Worm (Caenorhabditis elegans) whole organism, L4 larva: ENCODE data around the gene snt-7.

Experiments
- R02D3.7 ChIP-seq: fragments of 150-350 bp; sonication (generic microtip); optimal IDR thresholded peaks from 3 replicates; lab custom pipeline; 2014; ENCODE audit warnings: missing biosample characterization, missing genetic modification characterization
- Y105C5A.15 ChIP-seq: fragments of 200-800 bp; sonication (Bioruptor generic); IDR thresholded peaks from 2 replicates; pipeline ENCODE4 v1.3.6; 2022; ENCODE audit warnings: missing genetic modification characterization, missing compliant biosample characterization
- Y75B8A.6 ChIP-seq: fragments of 200-800 bp; sonication (Bioruptor generic); IDR thresholded peaks from 2 replicates; pipeline ENCODE4 v1.3.6; 2022; ENCODE audit warnings: missing genetic modification reagents, missing genetic modification characterization, missing compliant biosample characterization
- aha-1 ChIP-seq: fragments of 150-350 bp; peaks from one replicate; lab custom pipeline; 2014; ENCODE audit warnings: missing biosample characterization, missing genetic modification characterization
- ama-1 ChIP-seq: fragments of 150-350 bp; optimal IDR thresholded peaks from 2 replicates; lab custom pipeline; 2014; ENCODE audit warnings: inconsistent platforms, mixed read lengths
- ces-1 ChIP-seq: fragments of 150-350 bp; sonication (generic microtip); optimal IDR thresholded peaks from 4 replicates; lab custom pipeline; 2014; ENCODE audit warnings: missing biosample characterization, missing genetic modification reagents, missing genetic modification characterization
- daf-16 ChIP-seq, 3 experiments: sonication (generic microtip); optimal IDR thresholded peaks; 2 replicates each; lab custom pipeline; 2016 to 2017; ENCODE audit warnings: missing genetic modification characterization in 3 of 3, missing genetic modification reagents in 3 of 3, mild to moderate bottlenecking in 2 of 3, missing compliant biosample characterization in 2 of 3, missing biosample characterization in 1 of 3, moderate library complexity in 1 of 3
- daf-8 ChIP-seq: fragments of 200-800 bp; sonication (Bioruptor generic); IDR thresholded peaks from 2 replicates; pipeline ENCODE4 v1.3.6; 2022; ENCODE audit warnings: missing genetic modification characterization, missing compliant biosample characterization
- dmd-6 ChIP-seq: fragments of 200-800 bp; sonication (Bioruptor generic); IDR thresholded peaks from 2 replicates; pipeline ENCODE4 v1.3.6; 2022; ENCODE audit warnings: missing genetic modification reagents, missing genetic modification characterization, missing compliant biosample characterization
- duxl-1 ChIP-seq: sonication (generic microtip); optimal IDR thresholded peaks from 2 replicates; lab custom pipeline; 2016; ENCODE audit warnings: mild to moderate bottlenecking, missing genetic modification characterization, moderate library complexity, missing compliant biosample characterization; ENCODE audit not compliant: poor library complexity
- dve-1 ChIP-seq: sonication (generic microtip); optimal IDR thresholded peaks from 2 replicates; lab custom pipeline; 2017; ENCODE audit warnings: antibody characterized with exemption, mild to moderate bottlenecking, missing genetic modification characterization, missing compliant biosample characterization; ENCODE audit not compliant: insufficient read depth
- fkh-10 ChIP-seq: fragments of 150-350 bp; optimal IDR thresholded peaks from 2 replicates; lab custom pipeline; 2014; ENCODE audit warnings: missing biosample characterization, missing genetic modification reagents, missing genetic modification characterization
- hlh-11 ChIP-seq: fragments of 200-800 bp; sonication (Bioruptor generic); optimal IDR thresholded peaks from 2 replicates; lab custom pipeline; 2018; ENCODE audit warnings: mild to moderate bottlenecking, missing genetic modification characterization, missing compliant biosample characterization
- hlh-30 ChIP-seq: sonication (generic microtip); optimal IDR thresholded peaks from 2 replicates; lab custom pipeline; 2017; ENCODE audit warnings: antibody characterized with exemption, mild to moderate bottlenecking, missing genetic modification characterization, missing compliant biosample characterization; ENCODE audit not compliant: insufficient read depth
- jun-1 ChIP-seq: fragments of 150-350 bp; optimal IDR thresholded peaks from 2 replicates; lab custom pipeline; 2014; ENCODE audit warnings: missing biosample characterization, missing genetic modification reagents, missing genetic modification characterization
- lin-13 ChIP-seq: fragments of 150-350 bp; optimal IDR thresholded peaks from 2 replicates; lab custom pipeline; 2014; ENCODE audit warnings: missing biosample characterization, missing genetic modification reagents, missing genetic modification characterization
- lin-15B ChIP-seq: fragments of 150-350 bp; sonication (generic microtip); optimal IDR thresholded peaks from 3 replicates; lab custom pipeline; 2014; ENCODE audit warnings: missing biosample characterization, missing genetic modification characterization
- lin-38 ChIP-seq: fragments of 200-800 bp; sonication (Bioruptor generic); IDR thresholded peaks from 2 replicates; pipeline ENCODE4 v1.3.6; 2022; ENCODE audit warnings: missing genetic modification reagents, missing genetic modification characterization, missing compliant biosample characterization
- mxl-2 ChIP-seq: fragments of 200-800 bp; sonication (Bioruptor generic); conservative IDR thresholded peaks from 2 replicates; pipeline ENCODE4 v1.3.6; 2022; ENCODE audit warnings: missing genetic modification reagents, missing genetic modification characterization, missing compliant biosample characterization
- nhr-11 ChIP-seq: fragments of 150-350 bp; optimal IDR thresholded peaks from 2 replicates; lab custom pipeline; 2014; ENCODE audit warnings: missing biosample characterization, missing genetic modification characterization
- nhr-111 ChIP-seq: fragments of 200-800 bp; sonication (Bioruptor generic); optimal IDR thresholded peaks from 2 replicates; lab custom pipeline; 2018; ENCODE audit warnings: mild to moderate bottlenecking, missing genetic modification characterization, missing compliant biosample characterization
- nhr-25 ChIP-seq: sonication (generic microtip); optimal IDR thresholded peaks from 2 replicates; lab custom pipeline; 2017; ENCODE audit warnings: missing genetic modification characterization, mild to moderate bottlenecking, missing compliant biosample characterization, antibody characterized with exemption, moderate library complexity, borderline replicate concordance; ENCODE audit not compliant: insufficient read depth
- nhr-28 ChIP-seq: fragments of 150-350 bp; optimal IDR thresholded peaks from 2 replicates; lab custom pipeline; 2014; ENCODE audit warnings: missing biosample characterization, missing genetic modification characterization
- nhr-41 ChIP-seq: fragments of 200-800 bp; sonication (Bioruptor generic); IDR thresholded peaks from 2 replicates; pipeline ENCODE4 v1.3.6; 2022; ENCODE audit warnings: missing genetic modification reagents, missing genetic modification characterization, missing compliant biosample characterization
- pha-4 ChIP-seq, 2 experiments: fragments of 150-350 bp in 1 of 2; fragments of 200-800 bp in 1 of 2; sonication (Bioruptor generic) in 1 of 2; IDR thresholded peaks in 1 of 2; optimal IDR thresholded peaks in 1 of 2; 2 replicates each; pipeline versions ENCODE4 v1.3.6 to Lab custom; 2014 to 2022; ENCODE audit warnings: missing genetic modification characterization in 2 of 2, missing genetic modification reagents in 2 of 2, missing biosample characterization in 1 of 2, missing compliant biosample characterization in 1 of 2
- php-3 ChIP-seq: fragments of 200-800 bp; sonication (Bioruptor generic); IDR thresholded peaks from 2 replicates; pipeline ENCODE4 v1.3.6; 2022; ENCODE audit warnings: missing genetic modification reagents, missing genetic modification characterization, missing compliant biosample characterization
- pqm-1 ChIP-seq: sonication (generic microtip); optimal IDR thresholded peaks from 2 replicates; lab custom pipeline; 2017; ENCODE audit warnings: missing biosample characterization, missing genetic modification characterization
- rbr-2 ChIP-seq: sonication (generic microtip); optimal IDR thresholded peaks from 2 replicates; lab custom pipeline; 2016; ENCODE audit warnings: missing genotype, missing genetic modification characterization, missing compliant biosample characterization
- snpc-1.2 ChIP-seq: fragments of 200-800 bp; sonication (Bioruptor generic); IDR thresholded peaks from 2 replicates; pipeline ENCODE4 v1.3.6; 2022; ENCODE audit warnings: missing genetic modification reagents, missing genetic modification characterization, missing compliant biosample characterization
- spr-1 ChIP-seq: sonication (generic microtip); optimal IDR thresholded peaks from 2 replicates; lab custom pipeline; 2016; ENCODE audit warnings: mild to moderate bottlenecking, missing genetic modification characterization, missing compliant biosample characterization
- tra-1 ChIP-seq: fragments of 200-800 bp; sonication (Bioruptor generic); IDR thresholded peaks from 2 replicates; pipeline ENCODE4 v1.3.6; 2022; ENCODE audit warnings: missing genetic modification reagents, missing genetic modification characterization, missing compliant biosample characterization
- unc-62 ChIP-seq, 3 experiments: fragments of 150-350 bp in 1 of 3; sonication (generic microtip); optimal IDR thresholded peaks in 2 of 3; peaks in 1 of 3; 1 replicate in 1 of 3; 2 replicates in 2 of 3; lab custom pipeline; 2014 to 2017; ENCODE audit warnings: missing biosample characterization in 3 of 3, missing genetic modification characterization in 3 of 3, missing genetic modification reagents in 3 of 3, missing genotype in 1 of 3
- zip-11 ChIP-seq: fragments of 200-800 bp; sonication (Bioruptor generic); IDR thresholded peaks from 2 replicates; pipeline ENCODE4 v1.3.6; 2022; ENCODE audit warnings: missing genetic modification characterization, missing compliant biosample characterization

Gene snt-7

ce11 chrX:15233684-15234083 lies 34.7 kb upstream of the snt-7 start:
- TF ChIP-seq pha-4 (GFP tag; IDR thresholded peaks at IDR 0.05; lab: Robert Waterston, UW): no peak
- TF ChIP-seq pha-4 (tag; optimal IDR thresholded peaks at IDR 0.05; lab: Kevin White, UChicago): no peak
- TF ChIP-seq jun-1: no peak
- TF ChIP-seq unc-62 (GFP tag; optimal IDR thresholded peaks at IDR 0.05 in 1 of 2; lab: Kevin White, UChicago): peak in 1 of 2 experiments; percentile 46
- no peak for TF ChIP-seq unc-62 (tag; optimal IDR thresholded peaks at IDR 0.05; lab: Kevin White, UChicago)
- peak; percentile 7 for TF ChIP-seq nhr-28 (tag; lab: Kevin White, UChicago)
- no peak for TF ChIP-seq lin-13 (GFP tag; lab: Kevin White, UChicago)
- TF ChIP-seq aha-1 (tag; lab: Kevin White, UChicago): no peak
- TF ChIP-seq duxl-1: no peak
- no peak for TF ChIP-seq lin-15B (tag; lab: Kevin White, UChicago)
- TF ChIP-seq nhr-111: no peak
- no peak for TF ChIP-seq daf-16 (GFP tag; optimal IDR thresholded peaks at IDR 0.05; lab: Kevin White, UChicago)
- TF ChIP-seq daf-16 (tag; optimal IDR thresholded peaks at IDR 0.05; lab: Kevin White, UChicago): peak; percentile 44
- TF ChIP-seq ces-1: no peak
- no peak for TF ChIP-seq daf-8 (GFP tag; lab: Robert Waterston, UW)
- TF ChIP-seq mxl-2: no peak
- TF ChIP-seq Y105C5A.15 (GFP tag; lab: Robert Waterston, UW): no peak

DNA sequence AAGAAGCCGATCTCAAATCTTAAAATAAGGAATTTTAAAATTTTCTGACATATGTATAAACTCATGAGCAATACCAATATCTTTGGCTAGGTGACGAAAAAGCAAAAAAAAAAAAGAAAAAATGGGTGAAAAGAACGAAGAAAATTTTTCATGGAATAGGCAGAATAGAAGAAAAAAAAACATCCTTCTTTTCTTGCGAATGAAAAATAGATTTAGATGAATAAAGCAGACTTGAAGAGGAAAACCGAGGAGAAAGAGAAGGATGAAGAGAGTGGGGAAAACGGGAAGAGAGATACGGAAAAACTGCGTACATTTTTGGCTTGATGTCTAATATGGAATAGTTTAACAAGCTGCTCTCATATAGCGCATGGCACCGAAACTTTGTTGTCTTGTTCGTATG lies 32.8 kb upstream of the snt-7 start:
- TF ChIP-seq zip-11: no peak
- TF ChIP-seq Y75B8A.6 (GFP tag; lab: Robert Waterston, UW): no peak
- peak; percentile 24 for TF ChIP-seq fkh-10 (GFP tag; lab: Kevin White, UChicago)
- peak; percentile 93 for TF ChIP-seq aha-1 (tag; lab: Kevin White, UChicago)
- TF ChIP-seq unc-62 (GFP tag; optimal IDR thresholded peaks at IDR 0.05 in 1 of 2; lab: Kevin White, UChicago): no peak
- TF ChIP-seq unc-62 (tag; optimal IDR thresholded peaks at IDR 0.05; lab: Kevin White, UChicago): no peak
- TF ChIP-seq, all 104 proteins: peak for 2

DNA sequence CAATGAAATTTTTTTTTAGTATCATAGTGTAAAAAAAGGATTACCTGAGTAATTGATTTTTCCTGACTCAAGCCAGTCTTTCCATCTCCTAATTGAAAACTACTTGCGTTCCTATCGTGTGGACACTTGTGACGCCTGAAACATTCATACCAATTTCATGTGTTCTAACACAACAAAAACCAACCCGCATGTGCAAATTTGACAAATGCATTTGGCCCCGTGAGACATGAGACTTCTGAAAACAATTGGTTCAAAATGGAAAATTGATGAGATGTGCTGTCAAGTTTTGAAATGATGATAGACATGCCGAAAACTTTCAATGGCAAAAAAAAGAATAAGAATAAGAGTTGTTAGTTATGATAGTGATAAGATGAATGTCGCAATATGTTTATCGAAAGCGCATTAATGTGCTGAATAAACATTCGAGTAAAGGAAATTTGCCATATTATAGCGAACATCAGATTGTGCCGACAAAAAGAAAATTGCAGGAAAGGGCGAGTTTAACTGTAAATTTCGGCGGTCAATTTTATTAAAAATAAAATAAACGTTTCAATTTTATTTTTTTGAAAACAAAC lies 31.5 kb upstream of the snt-7 start, which contains the start of gene H03A11.2:
H03A11.2 (minus strand) TSS at position 252 of the 575 bp plus-strand sequence.
- TF ChIP-seq dmd-6 (GFP tag; lab: Robert Waterston, UW) (peak; percentile 48), tra-1 (GFP tag; lab: Robert Waterston, UW) (0 out of 2 replicates have a peak, but pooled peaks have one; percentile 32), lin-38 (GFP tag; lab: Robert Waterston, UW) (no peak), spr-1 (tag; lab: Kevin White, UChicago) (no peak), nhr-41 (no peak), daf-16 (GFP tag; optimal IDR thresholded peaks at IDR 0.05; lab: Kevin White, UChicago) (no peak), daf-16 (tag; optimal IDR thresholded peaks at IDR 0.05; lab: Kevin White, UChicago) (peak; percentile 68), ama-1 (lab: Kevin White, UChicago) (no peak), rbr-2 (tag; lab: Kevin White, UChicago) (no peak), pqm-1 (peak; percentile 41), php-3 (peak; percentile 56; the same call in 1 of the 2 replicates), unc-62 (GFP tag; optimal IDR thresholded peaks at IDR 0.05 in 1 of 2; lab: Kevin White, UChicago) (no peak), unc-62 (tag; optimal IDR thresholded peaks at IDR 0.05; lab: Kevin White, UChicago) (no peak), nhr-11 (tag; lab: Kevin White, UChicago) (no peak), hlh-30 (peak; percentile 62), aha-1 (tag; lab: Kevin White, UChicago) (peak; percentile 48), snpc-1.2 (GFP tag; lab: Robert Waterston, UW) (no peak), R02D3.7 (tag; lab: Kevin White, UChicago) (no peak), dve-1 (peak; percentile 9)

DNA sequence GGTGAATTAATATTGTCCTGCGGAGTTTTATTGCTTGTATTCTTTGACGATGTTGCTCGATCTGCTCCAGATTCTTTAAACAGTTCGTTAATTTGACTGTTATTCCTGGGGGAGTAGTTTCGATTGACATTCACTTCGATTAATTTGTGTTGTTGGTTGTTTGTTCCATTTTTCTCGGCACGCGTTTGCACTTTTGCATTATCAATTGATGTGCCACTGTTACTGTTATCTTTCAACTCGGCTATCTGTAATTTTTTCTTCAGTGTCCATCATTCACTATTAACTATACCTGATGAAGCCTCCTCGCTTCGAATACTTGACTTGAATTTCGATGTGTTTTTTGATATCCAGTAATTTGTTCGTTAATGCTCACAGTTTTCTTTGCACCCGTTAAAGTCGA lies 30.2 kb upstream of the snt-7 start:
- TF ChIP-seq daf-16 (GFP tag; optimal IDR thresholded peaks at IDR 0.05; lab: Kevin White, UChicago): no peak
- TF ChIP-seq daf-16 (tag; optimal IDR thresholded peaks at IDR 0.05; lab: Kevin White, UChicago): peak; percentile 71
- peak; percentile 73 for TF ChIP-seq pqm-1
- TF ChIP-seq hlh-11 (tag; lab: Kevin White, UChicago): peak; percentile 4
- peak; percentile 55 for TF ChIP-seq nhr-28 (tag; lab: Kevin White, UChicago)
- peak; percentile 16 for TF ChIP-seq dve-1
- no peak for TF ChIP-seq unc-62 (GFP tag; optimal IDR thresholded peaks at IDR 0.05 in 1 of 2; lab: Kevin White, UChicago)
- TF ChIP-seq unc-62 (tag; optimal IDR thresholded peaks at IDR 0.05; lab: Kevin White, UChicago): no peak
- no peak for TF ChIP-seq nhr-25 (tag; lab: Kevin White, UChicago)
